Worm (Caenorhabditis elegans) whole organism, L4 larva: ENCODE data around the gene nas-9.

Experiments
- F49E8.2 ChIP-seq: sonication (generic microtip); optimal IDR thresholded peaks from 2 replicates; lab custom pipeline; 2016; ENCODE audit warnings: missing compliant biosample characterization, mild to moderate bottlenecking, missing genetic modification characterization, borderline replicate concordance
- T20F7.1 ChIP-seq: fragments of 200-800 bp; sonication (Bioruptor generic); optimal IDR thresholded peaks from 2 replicates; lab custom pipeline; 2018; ENCODE audit warnings: mild to moderate bottlenecking, missing genetic modification characterization, missing compliant biosample characterization
- Y105C5A.15 ChIP-seq: fragments of 200-800 bp; sonication (Bioruptor generic); IDR thresholded peaks from 2 replicates; pipeline ENCODE4 v1.3.6; 2022; ENCODE audit warnings: missing genetic modification characterization, missing compliant biosample characterization
- aha-1 ChIP-seq: fragments of 150-350 bp; peaks from one replicate; lab custom pipeline; 2014; ENCODE audit warnings: missing biosample characterization, missing genetic modification characterization
- ama-1 ChIP-seq: fragments of 150-350 bp; optimal IDR thresholded peaks from 2 replicates; lab custom pipeline; 2014; ENCODE audit warnings: inconsistent platforms, mixed read lengths
- attf-4 ChIP-seq: sonication (generic microtip); optimal IDR thresholded peaks from 3 replicates; lab custom pipeline; 2017; ENCODE audit warnings: missing biosample characterization, missing genetic modification characterization
- ceh-20 ChIP-seq: fragments of 200-800 bp; sonication (Bioruptor generic); IDR thresholded peaks from 2 replicates; pipeline ENCODE4 v1.3.6; 2022; ENCODE audit warnings: missing genetic modification reagents, missing genetic modification characterization, missing compliant biosample characterization
- ceh-32 ChIP-seq: sonication (generic microtip); optimal IDR thresholded peaks from 2 replicates; lab custom pipeline; 2016; ENCODE audit warnings: mild to moderate bottlenecking, missing genetic modification characterization, missing compliant biosample characterization; ENCODE audit not compliant: poor library complexity
- ceh-44 ChIP-seq: fragments of 200-800 bp; sonication (Bioruptor generic); IDR thresholded peaks from 2 replicates; pipeline ENCODE4 v1.3.6; 2022; ENCODE audit warnings: missing genetic modification reagents, missing genetic modification characterization, missing compliant biosample characterization
- ceh-82 ChIP-seq: sonication (generic microtip); optimal IDR thresholded peaks from 2 replicates; lab custom pipeline; 2017; ENCODE audit warnings: missing biosample characterization, missing genetic modification characterization
- cey-2 ChIP-seq: sonication (generic microtip); optimal IDR thresholded peaks from 3 replicates; lab custom pipeline; 2017; ENCODE audit warnings: missing genetic modification characterization, mild to moderate bottlenecking, missing compliant biosample characterization, antibody characterized with exemption, borderline replicate concordance; ENCODE audit not compliant: insufficient read depth
- daf-16 ChIP-seq, 3 experiments: sonication (generic microtip); optimal IDR thresholded peaks; 2 replicates each; lab custom pipeline; 2016 to 2017; ENCODE audit warnings: missing genetic modification characterization in 3 of 3, missing genetic modification reagents in 3 of 3, mild to moderate bottlenecking in 2 of 3, missing compliant biosample characterization in 2 of 3, missing biosample characterization in 1 of 3, moderate library complexity in 1 of 3
- dpl-1 ChIP-seq: fragments of 150-350 bp; optimal IDR thresholded peaks from 2 replicates; lab custom pipeline; 2014; ENCODE audit warnings: missing biosample characterization, missing genetic modification reagents, missing genetic modification characterization
- duxl-1 ChIP-seq: sonication (generic microtip); optimal IDR thresholded peaks from 2 replicates; lab custom pipeline; 2016; ENCODE audit warnings: mild to moderate bottlenecking, missing genetic modification characterization, moderate library complexity, missing compliant biosample characterization; ENCODE audit not compliant: poor library complexity
- dve-1 ChIP-seq: sonication (generic microtip); optimal IDR thresholded peaks from 2 replicates; lab custom pipeline; 2017; ENCODE audit warnings: antibody characterized with exemption, mild to moderate bottlenecking, missing genetic modification characterization, missing compliant biosample characterization; ENCODE audit not compliant: insufficient read depth
- egl-27 ChIP-seq: sonication (generic microtip); optimal IDR thresholded peaks from 3 replicates; lab custom pipeline; 2017; ENCODE audit warnings: missing biosample characterization, missing genetic modification reagents, missing genetic modification characterization
- egl-43 ChIP-seq: fragments of 200-800 bp; sonication (Bioruptor generic); IDR thresholded peaks from 2 replicates; pipeline ENCODE4 v1.3.6; 2022; ENCODE audit warnings: missing genetic modification reagents, missing genetic modification characterization, missing compliant biosample characterization
- fkh-10 ChIP-seq: fragments of 150-350 bp; optimal IDR thresholded peaks from 2 replicates; lab custom pipeline; 2014; ENCODE audit warnings: missing biosample characterization, missing genetic modification reagents, missing genetic modification characterization
- gei-8 ChIP-seq: fragments of 200-800 bp; sonication (Bioruptor generic); optimal IDR thresholded peaks from 2 replicates; lab custom pipeline; 2018; ENCODE audit warnings: mild to moderate bottlenecking, missing genetic modification characterization, missing compliant biosample characterization
- hlh-30 ChIP-seq: sonication (generic microtip); optimal IDR thresholded peaks from 2 replicates; lab custom pipeline; 2017; ENCODE audit warnings: antibody characterized with exemption, mild to moderate bottlenecking, missing genetic modification characterization, missing compliant biosample characterization; ENCODE audit not compliant: insufficient read depth
- lin-1 ChIP-seq: fragments of 200-800 bp; sonication (Bioruptor generic); IDR thresholded peaks from 2 replicates; pipeline ENCODE4 v1.3.6; 2022; ENCODE audit warnings: missing genetic modification reagents, missing genetic modification characterization, missing compliant biosample characterization
- lin-13 ChIP-seq: fragments of 150-350 bp; optimal IDR thresholded peaks from 2 replicates; lab custom pipeline; 2014; ENCODE audit warnings: missing biosample characterization, missing genetic modification reagents, missing genetic modification characterization
- lin-38 ChIP-seq: fragments of 200-800 bp; sonication (Bioruptor generic); IDR thresholded peaks from 2 replicates; pipeline ENCODE4 v1.3.6; 2022; ENCODE audit warnings: missing genetic modification reagents, missing genetic modification characterization, missing compliant biosample characterization
- lsy-2 ChIP-seq, 2 experiments: fragments of 150-350 bp in 1 of 2; sonication (generic microtip) in 1 of 2; optimal IDR thresholded peaks; 2 replicates each; lab custom pipeline; 2014 to 2017; ENCODE audit warnings: missing biosample characterization in 2 of 2, missing genetic modification characterization in 2 of 2
- mes-2 ChIP-seq: sonication (generic microtip); optimal IDR thresholded peaks from 2 replicates; lab custom pipeline; 2016; ENCODE audit warnings: missing genotype, mild to moderate bottlenecking, missing genetic modification characterization, missing compliant biosample characterization; ENCODE audit not compliant: poor library complexity, severe bottlenecking
- mxl-2 ChIP-seq: fragments of 200-800 bp; sonication (Bioruptor generic); conservative IDR thresholded peaks from 2 replicates; pipeline ENCODE4 v1.3.6; 2022; ENCODE audit warnings: missing genetic modification reagents, missing genetic modification characterization, missing compliant biosample characterization
- mxl-3 ChIP-seq: fragments of 200-800 bp; sonication (Bioruptor generic); optimal IDR thresholded peaks from 2 replicates; lab custom pipeline; 2018; ENCODE audit warnings: mild to moderate bottlenecking, missing genetic modification characterization, missing compliant biosample characterization
- nhr-102 ChIP-seq: sonication (generic microtip); optimal IDR thresholded peaks from 2 replicates; lab custom pipeline; 2016; ENCODE audit warnings: mild to moderate bottlenecking, missing genetic modification characterization, moderate library complexity, missing compliant biosample characterization
- nhr-237 ChIP-seq: sonication (generic microtip); optimal IDR thresholded peaks from 2 replicates; lab custom pipeline; 2017; ENCODE audit warnings: missing biosample characterization, missing genetic modification characterization
- nhr-6 ChIP-seq: fragments of 150-350 bp; optimal IDR thresholded peaks from 2 replicates; lab custom pipeline; 2014; ENCODE audit warnings: missing biosample characterization, missing genetic modification characterization
- nhr-77 ChIP-seq: fragments of 150-350 bp; optimal IDR thresholded peaks from 2 replicates; lab custom pipeline; 2014; ENCODE audit warnings: missing biosample characterization, missing genetic modification characterization
- pha-4 ChIP-seq, 2 experiments: fragments of 150-350 bp in 1 of 2; fragments of 200-800 bp in 1 of 2; sonication (Bioruptor generic) in 1 of 2; IDR thresholded peaks in 1 of 2; optimal IDR thresholded peaks in 1 of 2; 2 replicates each; pipeline versions ENCODE4 v1.3.6 to Lab custom; 2014 to 2022; ENCODE audit warnings: missing genetic modification characterization in 2 of 2, missing genetic modification reagents in 2 of 2, missing biosample characterization in 1 of 2, missing compliant biosample characterization in 1 of 2
- rbr-2 ChIP-seq: sonication (generic microtip); optimal IDR thresholded peaks from 2 replicates; lab custom pipeline; 2016; ENCODE audit warnings: missing genotype, missing genetic modification characterization, missing compliant biosample characterization
- saeg-2 ChIP-seq: fragments of 200-800 bp; sonication (Bioruptor generic); IDR thresholded peaks from 2 replicates; pipeline ENCODE4 v1.3.6; 2022; ENCODE audit warnings: missing genetic modification reagents, missing genetic modification characterization, missing compliant biosample characterization
- snpc-1.2 ChIP-seq: fragments of 200-800 bp; sonication (Bioruptor generic); IDR thresholded peaks from 2 replicates; pipeline ENCODE4 v1.3.6; 2022; ENCODE audit warnings: missing genetic modification reagents, missing genetic modification characterization, missing compliant biosample characterization
- spr-1 ChIP-seq: sonication (generic microtip); optimal IDR thresholded peaks from 2 replicates; lab custom pipeline; 2016; ENCODE audit warnings: mild to moderate bottlenecking, missing genetic modification characterization, missing compliant biosample characterization
- spr-3 ChIP-seq: fragments of 200-800 bp; sonication (Bioruptor generic); optimal IDR thresholded peaks from 2 replicates; lab custom pipeline; 2018; ENCODE audit warnings: mild to moderate bottlenecking, missing genetic modification characterization, missing compliant biosample characterization
- tag-97 ChIP-seq: fragments of 200-800 bp; sonication (Bioruptor generic); IDR thresholded peaks from 2 replicates; pipeline ENCODE4 v1.3.6; 2022; ENCODE audit warnings: missing genetic modification characterization, missing compliant biosample characterization
- tra-1 ChIP-seq: fragments of 200-800 bp; sonication (Bioruptor generic); IDR thresholded peaks from 2 replicates; pipeline ENCODE4 v1.3.6; 2022; ENCODE audit warnings: missing genetic modification reagents, missing genetic modification characterization, missing compliant biosample characterization
- unc-130 ChIP-seq: sonication (generic microtip); optimal IDR thresholded peaks from 2 replicates; lab custom pipeline; 2016; ENCODE audit warnings: missing genetic modification reagents, missing genetic modification characterization, missing compliant biosample characterization
- unc-39 ChIP-seq: sonication (generic microtip); optimal IDR thresholded peaks from 2 replicates; lab custom pipeline; 2017; ENCODE audit warnings: missing biosample characterization, missing genetic modification characterization
- unc-62 ChIP-seq, 3 experiments: fragments of 150-350 bp in 1 of 3; sonication (generic microtip); optimal IDR thresholded peaks in 2 of 3; peaks in 1 of 3; 1 replicate in 1 of 3; 2 replicates in 2 of 3; lab custom pipeline; 2014 to 2017; ENCODE audit warnings: missing biosample characterization in 3 of 3, missing genetic modification characterization in 3 of 3, missing genetic modification reagents in 3 of 3, missing genotype in 1 of 3
- zfp-2 ChIP-seq: sonication (generic microtip); optimal IDR thresholded peaks from 2 replicates; lab custom pipeline; 2016; ENCODE audit warnings: mild to moderate bottlenecking, missing genetic modification characterization, missing compliant biosample characterization
- zfp-3 ChIP-seq: fragments of 200-800 bp; sonication (Bioruptor generic); conservative IDR thresholded peaks from 2 replicates; pipeline ENCODE4 v1.3.6; 2022; ENCODE audit warnings: missing genetic modification reagents, missing genetic modification characterization, missing compliant biosample characterization
- ztf-7 ChIP-seq: fragments of 150-350 bp; optimal IDR thresholded peaks from 2 replicates; lab custom pipeline; 2014; ENCODE audit warnings: missing biosample characterization, missing genetic modification characterization

The nas-9 gene

ce11 chrV:4834277-4834676, 5.5 kb downstream of the nas-9 start, which contains the start of gene C37H5.14:
C37H5.14 (minus strand) TSS chrV:4834377.
- TF ChIP-seq snpc-1.2 (GFP tag; lab: Robert Waterston, UW) = no peak
- TF ChIP-seq ceh-82 (tag; lab: Kevin White, UChicago) = no peak
- TF ChIP-seq attf-4 (tag; lab: Kevin White, UChicago) = no peak
- TF ChIP-seq cey-2 (tag; lab: Kevin White, UChicago) = no peak
- TF ChIP-seq ceh-32 (tag; lab: Kevin White, UChicago) = no peak
- TF ChIP-seq nhr-6 (tag; lab: Kevin White, UChicago) = no peak
- TF ChIP-seq F49E8.2 (tag; lab: Kevin White, UChicago) = no peak
- no peak for TF ChIP-seq gei-8 (GFP tag; lab: Kevin White, UChicago)
- TF ChIP-seq unc-130 = no peak
- TF ChIP-seq mxl-2 (GFP tag; lab: Robert Waterston, UW) = no peak

- TF ChIP-seq T20F7.1 (GFP tag; lab: Kevin White, UChicago) = no peak
- TF ChIP-seq rbr-2 (tag; lab: Kevin White, UChicago) = peak; percentile 75
- peak; percentile 23; the same call in 1 of the 2 replicates for TF ChIP-seq ceh-44 (GFP tag; lab: Robert Waterston, UW)
- no peak for TF ChIP-seq aha-1 (tag; lab: Kevin White, UChicago)
- TF ChIP-seq egl-27 (tag; lab: Kevin White, UChicago) = no peak
- no peak for TF ChIP-seq zfp-2 (tag; lab: Kevin White, UChicago)
- TF ChIP-seq ceh-20 (GFP tag; lab: Robert Waterston, UW) = peak; percentile 66; the same call in 1 of the 2 replicates
- 0 out of 2 replicates have a peak, but pooled peaks have one; percentile 64 for TF ChIP-seq Y105C5A.15 (GFP tag; lab: Robert Waterston, UW)
- TF ChIP-seq pha-4 (GFP tag; IDR thresholded peaks at IDR 0.05; lab: Robert Waterston, UW) = peak; percentile 70
- TF ChIP-seq pha-4 (tag; optimal IDR thresholded peaks at IDR 0.05; lab: Kevin White, UChicago) = no peak
- TF ChIP-seq tra-1 (GFP tag; lab: Robert Waterston, UW) = no peak
- TF ChIP-seq nhr-77 (tag; lab: Kevin White, UChicago) = peak; percentile 79
- TF ChIP-seq dpl-1 (GFP tag; lab: Kevin White, UChicago) = peak; percentile 69
- TF ChIP-seq mxl-3 (GFP tag; lab: Kevin White, UChicago) = peak; percentile 24
- peak; percentile 27 for TF ChIP-seq ztf-7 (tag; lab: Kevin White, UChicago)
- no peak for TF ChIP-seq unc-39 (tag; lab: Kevin White, UChicago)
- TF ChIP-seq saeg-2 (GFP tag; lab: Robert Waterston, UW) = no peak
- peak; percentile 92 for TF ChIP-seq mes-2 (tag; lab: Kevin White, UChicago)
- peak; percentile 26 for TF ChIP-seq ama-1 (lab: Kevin White, UChicago)
- peak; percentile 99 for TF ChIP-seq hlh-30
- TF ChIP-seq dve-1 (tag; lab: Kevin White, UChicago) = peak; percentile 92
- TF ChIP-seq tag-97 = no peak
- peak; percentile 59 for TF ChIP-seq nhr-102 (tag; lab: Kevin White, UChicago)
- peak; percentile 54 to 93 for TF ChIP-seq lsy-2 (tag; optimal IDR thresholded peaks at IDR 0.05; lab: Kevin White, UChicago)
- peak; percentile 86 for TF ChIP-seq lin-13
- peak; percentile 73 for TF ChIP-seq fkh-10 (GFP tag; lab: Kevin White, UChicago)
- no peak for TF ChIP-seq egl-43 (GFP tag; lab: Robert Waterston, UW)
- no peak for TF ChIP-seq gei-8 (GFP tag; lab: Kevin White, UChicago)
- peak in 1 of 2 experiments; percentile 24 for TF ChIP-seq daf-16 (GFP tag; optimal IDR thresholded peaks at IDR 0.05; lab: Kevin White, UChicago)
- peak; percentile 56 for TF ChIP-seq daf-16 (tag; optimal IDR thresholded peaks at IDR 0.05; lab: Kevin White, UChicago)
- no peak for TF ChIP-seq lin-1 (GFP tag; lab: Robert Waterston, UW)
- TF ChIP-seq duxl-1 = peak; percentile 40
- no peak for TF ChIP-seq nhr-237 (tag; lab: Kevin White, UChicago)
- peak; percentile 41; the same call in 1 of the 2 replicates for TF ChIP-seq zfp-3 (GFP tag; lab: Robert Waterston, UW)
- TF ChIP-seq spr-1 (tag; lab: Kevin White, UChicago) = peak; percentile 70
- TF ChIP-seq nhr-6 (tag; lab: Kevin White, UChicago) = peak; percentile 88
- TF ChIP-seq lin-38 (GFP tag; lab: Robert Waterston, UW) = peak; percentile 79
- peak; percentile 7 for TF ChIP-seq spr-3 (GFP tag; lab: Kevin White, UChicago)
- no peak for TF ChIP-seq attf-4 (tag; lab: Kevin White, UChicago)
- TF ChIP-seq unc-62 (GFP tag; optimal IDR thresholded peaks at IDR 0.05 in 1 of 2; lab: Kevin White, UChicago) = peak in 1 of 2 experiments; percentile 36
- no peak for TF ChIP-seq unc-62 (tag; optimal IDR thresholded peaks at IDR 0.05; lab: Kevin White, UChicago)
Observed at ce11 chrV:4826710-4827380, 13.0 kb downstream of the nas-9 start, which contains the start of the genes hsp-6 and C37H5.5. hsp-6 (minus strand) TSS chrV:4826760. C37H5.5 (plus strand) TSS chrV:4827360.
